Worm (Caenorhabditis elegans) whole organism, late embryonic: ENCODE results near the gene C35C5.10.

Source experiments
- C08G9.2 ChIP-seq: sonication (generic microtip); optimal IDR thresholded peaks from 2 replicates; lab custom pipeline; 2016; ENCODE audit warnings: mild to moderate bottlenecking, missing genetic modification characterization, moderate library complexity, missing compliant biosample characterization
- K09A11.1 ChIP-seq: sonication (generic microtip); optimal IDR thresholded peaks from 2 replicates; lab custom pipeline; 2017; ENCODE audit warnings: antibody characterized with exemption, mild to moderate bottlenecking, missing genetic modification characterization, missing compliant biosample characterization; ENCODE audit not compliant: insufficient read depth
- T23F11.4 ChIP-seq: fragments of 200-800 bp; sonication (Bioruptor generic); optimal IDR thresholded peaks from 2 replicates; lab custom pipeline; 2018; ENCODE audit warnings: mild to moderate bottlenecking, missing genetic modification characterization, missing compliant biosample characterization
- Y22D7AL.16 ChIP-seq: sonication (generic microtip); optimal IDR thresholded peaks from 2 replicates; lab custom pipeline; 2016; ENCODE audit warnings: missing genetic modification characterization, missing compliant biosample characterization
- ahr-1 ChIP-seq: sonication (generic microtip); optimal IDR thresholded peaks from 2 replicates; lab custom pipeline; 2016; ENCODE audit warnings: missing genetic modification characterization, missing compliant biosample characterization
- ceh-14 ChIP-seq: sonication (generic microtip); optimal IDR thresholded peaks from 2 replicates; lab custom pipeline; 2016; ENCODE audit warnings: missing genotype, missing genetic modification characterization, missing compliant biosample characterization
- ceh-19 ChIP-seq: fragments of 200-800 bp; sonication (Bioruptor generic); optimal IDR thresholded peaks from 2 replicates; lab custom pipeline; 2018; ENCODE audit warnings: mild to moderate bottlenecking, missing genetic modification characterization, missing compliant biosample characterization
- ceh-22 ChIP-seq: sonication (generic microtip); optimal IDR thresholded peaks from 2 replicates; lab custom pipeline; 2017; ENCODE audit warnings: missing biosample characterization, missing genetic modification characterization
- ceh-24 ChIP-seq: sonication (generic microtip); optimal IDR thresholded peaks from 2 replicates; lab custom pipeline; 2016; ENCODE audit warnings: mild to moderate bottlenecking, missing genetic modification characterization, missing compliant biosample characterization
- ceh-31 ChIP-seq: sonication (generic microtip); optimal IDR thresholded peaks from 2 replicates; lab custom pipeline; 2016; ENCODE audit warnings: missing genetic modification characterization, missing compliant biosample characterization
- ceh-48 ChIP-seq: sonication (generic microtip); optimal IDR thresholded peaks from 2 replicates; lab custom pipeline; 2016; ENCODE audit warnings: missing genetic modification characterization, inconsistent platforms, missing compliant biosample characterization
- ceh-6 ChIP-seq: fragments of 200-800 bp; sonication (Bioruptor generic); optimal IDR thresholded peaks from 2 replicates; lab custom pipeline; 2018; ENCODE audit warnings: mild to moderate bottlenecking, missing genetic modification characterization, missing compliant biosample characterization
- che-1 ChIP-seq: sonication (generic microtip); optimal IDR thresholded peaks from 2 replicates; lab custom pipeline; 2016; ENCODE audit warnings: mild to moderate bottlenecking, missing genetic modification characterization, missing compliant biosample characterization
- elt-2 ChIP-seq: sonication (generic microtip); optimal IDR thresholded peaks from 2 replicates; lab custom pipeline; 2016; ENCODE audit warnings: missing genetic modification reagents, missing genetic modification characterization, missing compliant biosample characterization
- elt-4 ChIP-seq: sonication (generic microtip); optimal IDR thresholded peaks from 2 replicates; lab custom pipeline; 2016; ENCODE audit warnings: missing genetic modification characterization, missing compliant biosample characterization
- ets-4 ChIP-seq: sonication (generic microtip); optimal IDR thresholded peaks from 2 replicates; lab custom pipeline; 2016; ENCODE audit warnings: missing genetic modification characterization, missing compliant biosample characterization
- eyg-1 ChIP-seq: sonication (generic microtip); optimal IDR thresholded peaks from 2 replicates; lab custom pipeline; 2016; ENCODE audit warnings: missing genotype, missing genetic modification characterization, missing compliant biosample characterization
- fax-1 ChIP-seq: sonication (generic microtip); optimal IDR thresholded peaks from 2 replicates; lab custom pipeline; 2016; ENCODE audit warnings: missing genotype, missing genetic modification characterization, missing compliant biosample characterization
- hlh-13 ChIP-seq: fragments of 200-800 bp; sonication (Bioruptor generic); optimal IDR thresholded peaks from 2 replicates; lab custom pipeline; 2018; ENCODE audit warnings: mild to moderate bottlenecking, missing genetic modification characterization, missing compliant biosample characterization
- hlh-30 ChIP-seq: sonication (generic microtip); optimal IDR thresholded peaks from 2 replicates; lab custom pipeline; 2017; ENCODE audit warnings: antibody characterized with exemption, missing genetic modification characterization, missing compliant biosample characterization; ENCODE audit not compliant: insufficient read depth
- hlh-6 ChIP-seq: sonication (generic microtip); optimal IDR thresholded peaks from 2 replicates; lab custom pipeline; 2016; ENCODE audit warnings: missing genotype, missing genetic modification characterization, missing compliant biosample characterization
- lin-11 ChIP-seq: fragments of 200-800 bp; sonication (Bioruptor generic); optimal IDR thresholded peaks from 2 replicates; lab custom pipeline; 2018; ENCODE audit warnings: mild to moderate bottlenecking, missing genetic modification characterization, missing compliant biosample characterization
- mec-3 ChIP-seq: sonication (generic microtip); optimal IDR thresholded peaks from 2 replicates; lab custom pipeline; 2016; ENCODE audit warnings: borderline replicate concordance, missing genetic modification characterization, missing compliant biosample characterization
- nfya-1 ChIP-seq: sonication (generic microtip); optimal IDR thresholded peaks from 2 replicates; lab custom pipeline; 2017; ENCODE audit warnings: missing genetic modification characterization, mild to moderate bottlenecking, missing compliant biosample characterization, antibody characterized with exemption, moderate library complexity
- nhr-232 ChIP-seq: sonication (generic microtip); optimal IDR thresholded peaks from 2 replicates; lab custom pipeline; 2016; ENCODE audit warnings: missing genetic modification characterization, missing compliant biosample characterization
- npax-4 ChIP-seq: sonication (generic microtip); optimal IDR thresholded peaks from 2 replicates; lab custom pipeline; 2016; ENCODE audit warnings: missing genetic modification characterization, missing compliant biosample characterization
- odd-2 ChIP-seq: sonication (generic microtip); optimal IDR thresholded peaks from 2 replicates; lab custom pipeline; 2017; ENCODE audit warnings: antibody characterized with exemption, mild to moderate bottlenecking, missing genetic modification characterization, missing compliant biosample characterization
- pha-2 ChIP-seq: sonication (generic microtip); optimal IDR thresholded peaks from 2 replicates; lab custom pipeline; 2017; ENCODE audit warnings: mild to moderate bottlenecking, missing genetic modification characterization, missing compliant biosample characterization
- pha-4 ChIP-seq: fragments of 150-350 bp; optimal IDR thresholded peaks from 2 replicates; lab custom pipeline; 2018; ENCODE audit warnings: missing biosample characterization, missing genetic modification reagents, missing genetic modification characterization
- pqm-1 ChIP-seq: sonication (generic microtip); optimal IDR thresholded peaks from 2 replicates; lab custom pipeline; 2016; ENCODE audit warnings: missing genetic modification characterization, missing compliant biosample characterization
- ref-2 ChIP-seq: sonication (generic microtip); optimal IDR thresholded peaks from 2 replicates; lab custom pipeline; 2016; ENCODE audit warnings: missing genetic modification characterization, missing compliant biosample characterization
- sox-2 ChIP-seq: fragments of 200-800 bp; sonication (Bioruptor generic); IDR thresholded peaks from 2 replicates; pipeline ENCODE4 v1.3.6; 2022; ENCODE audit warnings: missing genetic modification reagents, missing genetic modification characterization, missing compliant biosample characterization
- tbx-2 ChIP-seq: sonication (generic microtip); optimal IDR thresholded peaks from 2 replicates; lab custom pipeline; 2016; ENCODE audit warnings: missing genetic modification characterization, missing compliant biosample characterization
- ttx-3 ChIP-seq: sonication (generic microtip); optimal IDR thresholded peaks from 2 replicates; lab custom pipeline; 2016; ENCODE audit warnings: missing genetic modification reagents, missing genetic modification characterization, missing compliant biosample characterization
- unc-3 ChIP-seq, 2 experiments: fragments of 200-800 bp in 1 of 2; sonication (Bioruptor generic) in 1 of 2; sonication (generic microtip) in 1 of 2; conservative IDR thresholded peaks in 1 of 2; optimal IDR thresholded peaks in 1 of 2; 2 replicates each; pipeline versions ENCODE4 v1.3.6 to Lab custom; 2016 to 2022; ENCODE audit warnings: missing compliant biosample characterization in 2 of 2, missing genetic modification characterization in 2 of 2, missing genetic modification reagents in 1 of 2
- ztf-16 ChIP-seq: sonication (generic microtip); optimal IDR thresholded peaks from 2 replicates; lab custom pipeline; 2017; ENCODE audit warnings: missing genetic modification characterization, missing compliant biosample characterization

The C35C5.10 gene

DNA sequence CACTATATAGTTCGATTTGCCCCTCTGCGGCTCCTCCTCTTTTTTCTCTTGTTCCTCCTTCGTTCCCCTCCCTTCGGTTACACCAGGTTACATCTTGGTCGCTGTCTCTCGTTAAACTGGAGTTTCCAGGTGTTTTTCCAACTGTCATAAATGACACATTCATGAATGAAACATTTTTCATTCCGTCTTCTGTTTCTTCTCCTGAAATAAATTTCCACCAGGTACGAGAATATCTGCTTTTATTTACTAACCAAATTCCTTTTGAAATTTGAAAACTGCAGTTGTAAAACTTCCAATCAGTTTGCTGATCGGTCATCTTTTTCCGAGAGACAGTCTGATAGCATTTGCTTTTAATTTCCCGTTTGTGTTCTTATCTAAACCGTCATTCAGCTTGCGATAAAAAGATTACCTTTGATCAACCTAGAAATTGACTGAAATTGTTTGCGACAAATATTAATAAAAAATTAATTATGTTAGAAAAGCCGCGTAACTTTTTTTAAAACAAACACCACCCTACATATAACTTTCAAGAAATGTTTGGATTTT is at the start of gene C35C5.10:
C35C5.10 (plus strand) TSS at position 51 of the 546 bp plus-strand sequence.
- no peak for TF ChIP-seq ets-4
- TF ChIP-seq ref-2 = no peak
- TF ChIP-seq, all 69 proteins: peak for 0

DNA sequence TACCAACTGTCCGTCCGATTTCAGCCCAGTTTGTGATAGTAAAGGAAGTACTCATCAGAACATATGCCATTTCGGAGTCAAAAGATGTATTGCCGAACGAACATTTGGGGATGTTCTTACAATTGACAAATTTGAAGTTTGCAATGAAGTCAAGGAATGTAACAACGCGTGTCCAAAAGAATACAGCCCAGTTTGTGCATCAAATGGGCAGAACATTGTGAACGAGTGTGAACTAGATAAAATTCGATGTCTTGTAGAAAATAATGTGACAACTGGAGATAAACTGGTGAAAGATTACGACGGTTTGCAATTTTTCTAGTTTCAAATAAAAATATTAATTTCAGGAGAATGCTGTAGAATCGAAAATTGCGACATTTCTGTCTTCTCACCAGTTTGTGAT is 48.2 kb upstream of the C35C5.10 start:
- TF ChIP-seq ztf-16 (tag; lab: Kevin White, UChicago) (no peak), tbx-2 (tag; lab: Kevin White, UChicago) (no peak), ceh-22 (tag; lab: Kevin White, UChicago) (no peak), nhr-232 (tag; lab: Kevin White, UChicago) (no peak), nfya-1 (no peak), pqm-1 (no peak), K09A11.1 (tag; lab: Kevin White, UChicago) (no peak), ref-2 (no peak), npax-4 (tag; lab: Kevin White, UChicago) (no peak), ceh-31 (no peak), hlh-6 (tag; lab: Kevin White, UChicago) (no peak), hlh-13 (no peak), hlh-30 (tag; lab: Kevin White, UChicago) (no peak), ceh-14 (tag; lab: Kevin White, UChicago) (no peak), ceh-48 (tag; lab: Kevin White, UChicago) (no peak), ahr-1 (tag; lab: Kevin White, UChicago) (no peak), unc-3 (GFP tag; conservative IDR thresholded peaks at IDR 0.05; lab: Robert Waterston, UW) (no peak), unc-3 (tag; optimal IDR thresholded peaks at IDR 0.05; lab: Kevin White, UChicago) (no peak), ceh-6 (no peak), odd-2 (tag; lab: Kevin White, UChicago) (no peak), ttx-3 (no peak)

DNA sequence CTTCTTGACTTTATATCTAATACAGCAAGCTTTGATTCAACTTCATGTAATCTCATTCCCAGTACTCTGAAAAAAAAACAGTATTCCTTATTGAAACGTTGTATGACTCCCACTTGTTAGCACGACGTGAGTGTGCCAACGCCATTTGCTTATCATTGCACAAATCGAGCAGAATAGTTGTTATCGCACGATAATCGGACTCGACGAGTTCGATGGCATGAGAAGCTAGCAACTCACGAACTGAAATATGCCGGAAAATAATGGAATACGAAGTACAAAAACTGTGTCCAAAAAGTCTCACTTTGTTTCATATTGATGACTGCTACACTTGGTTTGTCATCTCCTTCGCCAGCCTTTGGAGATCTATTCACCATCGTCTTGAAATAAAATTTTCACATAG is 46.5 kb upstream of the C35C5.10 start:
- peak; percentile 56 for TF ChIP-seq elt-2 (tag; lab: Kevin White, UChicago)
- TF ChIP-seq elt-4 = no peak
- TF ChIP-seq ceh-24 (tag; lab: Kevin White, UChicago) = no peak
- TF ChIP-seq, all 69 proteins: peak for 1

DNA sequence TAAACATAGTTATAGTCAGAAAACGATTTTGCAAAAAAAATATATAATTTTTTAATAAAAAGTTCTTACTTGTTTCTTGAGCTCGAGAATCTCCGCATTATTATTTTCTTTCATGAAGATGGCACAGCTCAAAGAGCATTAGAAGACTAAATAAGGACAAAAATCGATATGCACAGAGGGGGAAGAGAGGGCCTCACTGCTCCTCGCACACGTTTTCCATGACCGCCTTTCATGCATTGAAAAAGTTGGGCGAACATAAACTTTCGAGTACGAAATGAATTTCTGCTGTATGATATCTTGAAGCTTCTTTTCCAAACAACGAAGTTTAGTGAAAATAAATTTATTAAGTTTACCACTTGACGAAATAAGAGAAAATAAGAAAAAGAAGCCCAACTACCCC is 44.8 kb upstream of the C35C5.10 start, which contains the start of gene ccdc-149:
ccdc-149 (minus strand) TSS at position 221 of the 400 bp plus-strand sequence.
- TF ChIP-seq ceh-48 (tag; lab: Kevin White, UChicago) (peak; percentile 69), ceh-22 (tag; lab: Kevin White, UChicago) (no peak), che-1 (tag; lab: Kevin White, UChicago) (no peak)

DNA sequence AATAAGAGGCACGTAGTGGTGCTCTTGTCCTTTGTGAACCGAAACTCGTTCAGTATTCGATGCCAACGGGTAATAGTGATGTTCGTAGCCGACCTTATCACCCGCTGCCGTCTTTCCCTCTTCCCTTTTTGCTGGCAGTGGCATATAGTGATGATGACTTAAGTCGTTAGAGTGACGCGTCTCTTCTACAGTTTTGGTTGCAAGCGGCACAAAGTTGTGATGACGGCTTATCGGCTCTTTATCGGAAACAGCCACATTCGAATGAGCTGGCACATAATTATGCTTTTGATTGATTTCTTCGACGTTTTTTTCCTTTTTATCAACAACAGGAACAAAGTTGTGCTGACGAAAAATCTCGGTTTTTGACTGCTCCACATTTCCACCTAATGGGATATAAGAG is 40.7 kb upstream of the C35C5.10 start:
- TF ChIP-seq ceh-6 = no peak
- no peak for TF ChIP-seq lin-11 (tag; lab: Kevin White, UChicago)
- peak; percentile 61 for TF ChIP-seq elt-2 (tag; lab: Kevin White, UChicago)
- no peak for TF ChIP-seq pha-4 (tag; lab: Kevin White, UChicago)
- no peak for TF ChIP-seq Y22D7AL.16 (tag; lab: Kevin White, UChicago)

DNA sequence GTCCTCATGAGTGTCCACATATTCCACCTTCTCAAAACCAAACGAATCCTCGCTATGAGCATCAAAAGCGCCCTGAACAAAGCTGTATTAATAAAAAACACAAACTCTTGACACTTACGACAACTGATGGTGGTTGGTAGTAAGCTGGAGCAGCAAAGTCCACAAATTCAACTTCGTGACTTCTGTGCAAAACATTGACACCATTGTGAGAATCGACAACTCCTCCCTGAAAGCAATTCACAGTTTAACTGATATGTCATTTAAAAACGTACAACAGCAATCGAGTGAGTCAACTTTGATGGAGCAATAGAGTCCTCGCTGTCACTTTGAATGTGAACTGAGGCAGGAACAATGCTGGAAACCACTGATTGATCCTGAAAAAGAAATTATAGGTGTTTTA is 38.6 kb upstream of the C35C5.10 start:
- TF ChIP-seq nhr-232 (tag; lab: Kevin White, UChicago) = no peak
- no peak for TF ChIP-seq ceh-14 (tag; lab: Kevin White, UChicago)
- TF ChIP-seq C08G9.2 = no peak
- no peak for TF ChIP-seq eyg-1 (tag; lab: Kevin White, UChicago)
- TF ChIP-seq ceh-48 (tag; lab: Kevin White, UChicago) = no peak
- no peak for TF ChIP-seq fax-1 (tag; lab: Kevin White, UChicago)
- no peak for TF ChIP-seq unc-3 (GFP tag; conservative IDR thresholded peaks at IDR 0.05; lab: Robert Waterston, UW)
- no peak for TF ChIP-seq unc-3 (tag; optimal IDR thresholded peaks at IDR 0.05; lab: Kevin White, UChicago)
- no peak for TF ChIP-seq ttx-3
- no peak for TF ChIP-seq T23F11.4
- TF ChIP-seq mec-3 (tag; lab: Kevin White, UChicago) = no peak
- TF ChIP-seq pha-2 (tag; lab: Kevin White, UChicago) = no peak
- no peak for TF ChIP-seq sox-2
- TF ChIP-seq ceh-19 (GFP tag; lab: Kevin White, UChicago) = no peak
- TF ChIP-seq elt-2 (tag; lab: Kevin White, UChicago) = no peak
